Worm (Caenorhabditis elegans) whole organism, L3 larva: ENCODE data around the gene col-125.

Experiments used
- ceh-16 ChIP-seq: sonication (generic microtip); optimal IDR thresholded peaks from 2 replicates; lab custom pipeline; 2017; ENCODE audit warnings: missing biosample characterization, missing genetic modification characterization
- elt-1 ChIP-seq: fragments of 150-350 bp; optimal IDR thresholded peaks from 2 replicates; lab custom pipeline; 2014; ENCODE audit warnings: missing biosample characterization, missing genetic modification characterization
- lin-15B ChIP-seq: fragments of 150-350 bp; optimal IDR thresholded peaks from 2 replicates; lab custom pipeline; 2014; ENCODE audit warnings: missing biosample characterization, missing genetic modification characterization
- lsy-12 ChIP-seq: sonication (generic microtip); optimal IDR thresholded peaks from 2 replicates; lab custom pipeline; 2016; ENCODE audit warnings: mild to moderate bottlenecking, missing genetic modification characterization, missing compliant biosample characterization
- nfya-1 ChIP-seq: sonication (generic microtip); optimal IDR thresholded peaks from 2 replicates; lab custom pipeline; 2017; ENCODE audit warnings: missing genetic modification characterization, mild to moderate bottlenecking, missing compliant biosample characterization, antibody characterized with exemption, moderate library complexity; ENCODE audit not compliant: insufficient read depth
- nhr-25 ChIP-seq: sonication (generic microtip); optimal IDR thresholded peaks from 2 replicates; lab custom pipeline; 2017; ENCODE audit warnings: missing biosample characterization, missing genetic modification characterization
- nhr-28 ChIP-seq: fragments of 150-350 bp; optimal IDR thresholded peaks from 2 replicates; lab custom pipeline; 2014; ENCODE audit warnings: missing biosample characterization, missing genetic modification characterization
- nhr-67 ChIP-seq: fragments of 150-350 bp; optimal IDR thresholded peaks from 2 replicates; lab custom pipeline; 2014; ENCODE audit warnings: missing biosample characterization, missing genetic modification characterization
- pha-4 ChIP-seq: fragments of 150-350 bp; optimal IDR thresholded peaks from 2 replicates; lab custom pipeline; 2014; ENCODE audit warnings: missing biosample characterization, missing genetic modification reagents, missing genetic modification characterization
- skn-1 ChIP-seq: fragments of 150-350 bp; optimal IDR thresholded peaks from 2 replicates; lab custom pipeline; 2014; ENCODE audit warnings: missing biosample characterization, missing genetic modification characterization
- unc-39 ChIP-seq: sonication (generic microtip); optimal IDR thresholded peaks from 4 replicates; lab custom pipeline; 2017; ENCODE audit warnings: missing biosample characterization, missing genetic modification characterization
- zag-1 ChIP-seq: fragments of 150-350 bp; optimal IDR thresholded peaks from 2 replicates; lab custom pipeline; 2014; ENCODE audit warnings: missing biosample characterization, missing genetic modification characterization
- ztf-11 ChIP-seq: fragments of 150-350 bp; optimal IDR thresholded peaks from 2 replicates; lab custom pipeline; 2014; ENCODE audit warnings: missing biosample characterization, missing genetic modification characterization
- ztf-4 ChIP-seq: fragments of 150-350 bp; optimal IDR thresholded peaks from 2 replicates; lab custom pipeline; 2014; ENCODE audit warnings: missing biosample characterization, missing genetic modification characterization

col-125 gene

ce11 chrIV:11269483-11269882, 44.2 kb downstream of the col-125 start:
- peak; percentile 90 for TF ChIP-seq pha-4 (tag; lab: Kevin White, UChicago)
- no peak for TF ChIP-seq ceh-16 (tag; lab: Kevin White, UChicago)

DNA sequence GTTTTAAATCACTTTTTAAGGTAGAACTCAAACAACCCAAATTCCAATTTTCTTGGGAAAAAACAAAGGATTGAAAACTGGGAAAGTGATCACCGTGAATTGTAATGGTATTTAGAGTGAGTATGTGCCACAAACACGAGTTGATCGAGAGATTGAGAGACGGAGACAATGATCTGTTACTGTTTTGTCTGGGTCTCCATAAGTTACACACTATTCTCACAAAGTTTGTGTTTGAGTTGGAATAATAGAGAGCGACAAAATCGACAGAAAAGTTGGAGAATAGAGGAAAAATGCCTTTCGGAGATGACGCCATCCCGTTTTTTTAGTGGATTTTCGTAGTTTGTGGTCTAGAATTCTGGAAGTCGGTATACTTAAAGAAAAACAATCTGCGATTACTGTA, 46.0 kb downstream of the col-125 start, which contains the start of gene nhr-7:
nhr-7 (minus strand) TSS at position 101 of the 400 bp plus-strand sequence.
- TF ChIP-seq nfya-1 (tag; lab: Kevin White, UChicago) (no peak), unc-39 (tag; lab: Kevin White, UChicago) (no peak), pha-4 (tag; lab: Kevin White, UChicago) (peak; percentile 72)

ce11 chrIV:11273151-11273550, 47.8 kb downstream of the col-125 start, which contains the start of gene gtl-2:
Gene gtl-2, plus strand, starts transcription at chrIV:11273451.
- TF ChIP-seq skn-1 (no peak), ztf-11 (no peak), elt-1 (tag; lab: Kevin White, UChicago) (no peak), lin-15B (tag; lab: Kevin White, UChicago) (no peak), nhr-28 (tag; lab: Kevin White, UChicago) (no peak), lsy-12 (tag; lab: Kevin White, UChicago) (no peak), nhr-67 (tag; lab: Kevin White, UChicago) (no peak), pha-4 (tag; lab: Kevin White, UChicago) (no peak)

DNA sequence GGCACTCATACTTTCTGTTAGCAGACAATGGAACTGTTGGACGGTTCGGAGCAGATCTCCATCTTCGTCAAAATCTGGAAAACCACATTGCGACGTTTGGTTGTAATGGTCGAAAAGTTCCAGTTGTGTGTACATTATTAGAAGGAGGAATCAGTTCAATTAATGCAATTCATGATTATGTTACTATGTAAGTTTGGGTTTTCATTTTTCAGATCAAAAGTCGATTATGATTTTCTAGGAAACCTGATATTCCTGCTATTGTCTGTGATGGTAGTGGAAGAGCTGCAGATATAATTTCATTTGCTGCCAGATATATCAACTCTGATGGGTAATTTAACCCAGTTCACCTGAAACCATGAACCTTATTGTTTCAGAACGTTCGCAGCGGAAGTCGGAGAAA, 50.7 kb downstream of the col-125 start:
- TF ChIP-seq zag-1 (tag; lab: Kevin White, UChicago) (no peak), skn-1 (no peak), ztf-4 (no peak), nhr-25 (tag; lab: Kevin White, UChicago) (no peak)
